Fruit fly (Drosophila melanogaster) Kc167 (cell line): ENCODE data around the gene CG17928.

Experiments used
- Myc ChIP-seq: fragments of >200 bp; optimal IDR thresholded peaks from 2 replicates; lab custom pipeline; 2017; ENCODE audit warnings: missing external identifiers
- Sin3A ChIP-seq: fragments of >200 bp; optimal IDR thresholded peaks from 2 replicates; lab custom pipeline; 2018; ENCODE audit warnings: missing external identifiers
- insv ChIP-seq: fragments of >200 bp; optimal IDR thresholded peaks from 3 replicates; lab custom pipeline; 2018; ENCODE audit warnings: missing external identifiers

DNA sequence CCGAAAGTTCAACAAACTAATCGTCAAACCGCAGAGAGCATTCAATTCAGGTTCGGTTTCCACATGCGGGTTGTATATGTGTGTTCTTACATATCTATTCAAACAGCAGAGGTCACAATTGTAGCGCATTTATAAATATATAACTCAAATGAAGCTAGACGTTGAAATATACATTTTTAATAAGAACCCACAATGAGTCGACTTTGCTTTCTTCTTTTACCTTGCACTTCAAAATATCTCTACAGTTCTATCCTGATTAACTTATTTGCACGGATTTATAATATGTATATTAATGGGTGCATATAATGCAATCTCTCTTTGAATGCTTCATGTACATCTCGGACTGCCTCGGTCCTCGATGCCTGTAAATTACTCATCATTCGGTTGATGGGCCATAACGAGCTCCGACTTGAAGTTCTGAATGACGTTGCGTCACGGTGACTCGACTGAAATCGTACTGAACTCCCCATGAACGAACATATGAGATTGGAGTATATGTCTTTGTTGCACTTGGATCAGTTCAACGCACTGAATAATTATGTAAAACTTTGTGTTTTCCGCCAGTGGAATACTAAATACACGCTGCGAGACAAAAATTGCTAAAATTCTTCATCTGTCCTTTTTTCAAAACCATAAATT is 27.1 kb downstream of the CG17928 start:
- no peak for TF ChIP-seq Myc
- no peak for TF ChIP-seq Sin3A (lab: Kevin White, UChicago)
- TF ChIP-seq insv (lab: Kevin White, UChicago) = no peak
